Fruit fly (Drosophila melanogaster): ENCODE data around the gene Arpc4.

DNA sequence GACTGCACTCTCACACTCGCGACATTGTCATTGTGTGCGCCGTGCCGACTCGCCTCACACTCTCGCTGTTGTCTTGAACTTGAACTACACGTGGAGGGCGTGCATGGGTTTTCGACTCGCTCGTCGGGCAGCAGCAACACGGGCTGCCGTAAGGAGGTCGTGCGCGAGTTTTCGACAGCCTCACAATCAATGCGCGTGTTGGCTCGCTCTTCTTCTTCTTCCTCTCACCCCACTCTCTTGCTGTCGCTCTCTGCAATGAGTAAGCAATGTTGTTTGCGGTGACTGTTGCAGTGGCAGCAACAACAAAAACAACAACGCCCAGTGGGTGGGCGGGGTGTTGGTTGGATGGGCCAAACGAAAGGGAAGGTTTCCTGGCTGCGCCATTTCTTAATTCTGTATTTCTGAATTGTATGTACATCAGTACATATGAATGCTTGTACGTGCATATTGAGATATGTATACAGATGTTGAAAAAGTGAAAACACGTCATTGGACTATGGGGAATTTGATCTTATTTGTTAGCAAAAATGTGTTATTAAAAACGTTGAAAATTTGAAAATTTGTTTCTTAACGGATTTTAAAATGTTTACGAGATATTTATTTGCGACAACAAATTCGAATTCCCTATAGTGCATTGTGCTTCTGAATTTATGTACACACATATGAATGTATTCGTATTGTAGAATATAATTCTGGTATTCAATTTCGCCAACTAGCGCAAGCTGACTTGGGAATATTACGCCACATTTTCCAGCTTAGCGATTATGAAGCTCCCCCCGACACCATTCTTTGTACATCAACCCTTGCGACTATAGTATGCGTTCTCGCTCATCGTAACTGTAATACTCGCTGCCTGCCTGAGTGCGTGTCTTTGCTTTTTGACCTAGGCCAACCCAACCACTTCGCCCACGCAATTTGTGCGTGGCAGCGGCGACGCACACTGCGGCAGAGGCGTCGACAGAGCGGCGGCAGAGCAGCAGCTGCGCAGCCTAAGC is 36.3 kb upstream of the Arpc4 start:
- TF ChIP-seq CG9948 (tag; optimal IDR thresholded peaks at IDR 0.05) (peak; percentile 2), CG4496 (GFP tag; IDR thresholded peaks at IDR 0.05) (peak; percentile 93)
